Fruit fly (Drosophila melanogaster): Measurements from ENCODE around the gene CG17328.
A peak's percentile ranks its signal among the peaks of the same experiment; 100 is the strongest.

CG17328 gene

dm6 chr2L:16272730-16273129, 27.0 kb upstream of the CG17328 start (continued):
- TF ChIP-seq insv (GFP tag; optimal IDR thresholded peaks at IDR 0.05): peak in 1 of 2 experiments; percentile 10
- TF ChIP-seq ATbp (GFP tag; optimal IDR thresholded peaks at IDR 0.05): peak; percentile 83
- peak; percentile 68 for TF ChIP-seq CG4707 (GFP tag; optimal IDR thresholded peaks at IDR 0.05)
- peak; percentile 56 for TF ChIP-seq CG12769 (tag; optimal IDR thresholded peaks at IDR 0.05)
- TF ChIP-seq pfk (GFP tag; optimal IDR thresholded peaks at IDR 0.05): peak; percentile 71
- TF ChIP-seq CG1603 (tag; optimal IDR thresholded peaks at IDR 0.05): peak; percentile 43
- peak; percentile 58 for TF ChIP-seq cwo (GFP tag; optimal IDR thresholded peaks at IDR 0.05)
- TF ChIP-seq unpg (GFP tag; optimal IDR thresholded peaks at IDR 0.05): peak; percentile 16
- peak; percentile 34 for TF ChIP-seq CG10431 (GFP tag; optimal IDR thresholded peaks at IDR 0.05)
- peak in 1 of 2 experiments; percentile 30 for TF ChIP-seq Pdp1 (GFP tag; optimal IDR thresholded peaks at IDR 0.05)
- peak; percentile 31 for TF ChIP-seq CG18619 (GFP tag; optimal IDR thresholded peaks at IDR 0.05)
- no peak for TF ChIP-seq sima (GFP tag; optimal IDR thresholded peaks at IDR 0.05)
- peak; percentile 56 for TF ChIP-seq CG3407 (GFP tag; optimal IDR thresholded peaks at IDR 0.05)
- no peak for TF ChIP-seq Gug (GFP tag; IDR thresholded peaks at IDR 0.05)
- peak; percentile 37 for TF ChIP-seq CG5180 (GFP tag; optimal IDR thresholded peaks at IDR 0.05)
- peak; percentile 39; the same call in 1 of the 2 replicates for TF ChIP-seq chm (GFP tag; IDR thresholded peaks at IDR 0.05)
- peak; percentile 52 for TF ChIP-seq CG2678 (tag; optimal IDR thresholded peaks at IDR 0.05)
- TF ChIP-seq Sox100B (GFP tag; optimal IDR thresholded peaks at IDR 0.05): peak; percentile 1
- peak; percentile 2 for TF ChIP-seq CG2712 (tag; optimal IDR thresholded peaks at IDR 0.05)
- peak; percentile 19 for TF ChIP-seq CG3281 (GFP tag; optimal IDR thresholded peaks at IDR 0.05)
- TF ChIP-seq CG7745 (tag; optimal IDR thresholded peaks at IDR 0.05): peak; percentile 93
- TF ChIP-seq kni (GFP tag; optimal IDR thresholded peaks at IDR 0.05): peak; percentile 79
- peak; percentile 28 for TF ChIP-seq CG17359 (tag; optimal IDR thresholded peaks at IDR 0.05)
- TF ChIP-seq CG8290 (GFP tag; optimal IDR thresholded peaks at IDR 0.05): no peak
- TF ChIP-seq CG8290 (tag; optimal IDR thresholded peaks at IDR 0.05): peak in 1 of 2 experiments; percentile 49
- TF ChIP-seq CG7987 (GFP tag; optimal IDR thresholded peaks at IDR 0.05): peak; percentile 69
- TF ChIP-seq CG13424 (tag; optimal IDR thresholded peaks at IDR 0.05): peak; percentile 13
- TF ChIP-seq ash1 (GFP tag; optimal IDR thresholded peaks at IDR 0.05): peak; percentile 48
- no peak for TF ChIP-seq D (optimal IDR thresholded peaks at IDR 0.05)
- peak; percentile 15 for TF ChIP-seq D (GFP tag; optimal IDR thresholded peaks at IDR 0.05)
- TF ChIP-seq CG12104 (GFP tag; optimal IDR thresholded peaks at IDR 0.05): no peak
- TF ChIP-seq Opbp (GFP tag; IDR thresholded peaks at IDR 0.05; ENCODE audit: partially characterized antibody): no peak
- peak; percentile 68 for TF ChIP-seq CG6813 (GFP tag; optimal IDR thresholded peaks at IDR 0.05)
- peak; percentile 48 for TF ChIP-seq CG17912 (GFP tag; optimal IDR thresholded peaks at IDR 0.05)
- peak; percentile 61; the same call in 1 of the 2 replicates for TF ChIP-seq CG4360 (GFP tag; IDR thresholded peaks at IDR 0.05)
- TF ChIP-seq CG2202 (tag; optimal IDR thresholded peaks at IDR 0.05): peak; percentile 17
- peak; percentile 77 for TF ChIP-seq CG10543 (GFP tag; optimal IDR thresholded peaks at IDR 0.05)
- TF ChIP-seq lab (GFP tag; optimal IDR thresholded peaks at IDR 0.05): peak; percentile 80
- TF ChIP-seq gce (GFP tag; IDR thresholded peaks at IDR 0.05): 0 out of 3 replicates have a peak, but pooled peaks have one; percentile 48
- peak; percentile 69 for TF ChIP-seq Asciz (GFP tag; optimal IDR thresholded peaks at IDR 0.05)
- TF ChIP-seq grn (GFP tag; optimal IDR thresholded peaks at IDR 0.05): peak; percentile 23
- TF ChIP-seq CG12659 (GFP tag; optimal IDR thresholded peaks at IDR 0.05): peak; percentile 9
- 0 out of 2 replicates have a peak, but pooled peaks have one; percentile 7 for TF ChIP-seq wdn (GFP tag; IDR thresholded peaks at IDR 0.05)
- TF ChIP-seq CG8944 (GFP tag; optimal IDR thresholded peaks at IDR 0.05): no peak
- no peak for TF ChIP-seq cato (GFP tag; optimal IDR thresholded peaks at IDR 0.05; ENCODE audit: borderline replicate concordance)
- no peak for TF ChIP-seq Nf-YA (GFP tag; IDR thresholded peaks at IDR 0.05)
- TF ChIP-seq Ptx1 (GFP tag; IDR thresholded peaks at IDR 0.05): no peak
- TF ChIP-seq CG11723 (GFP tag; optimal IDR thresholded peaks at IDR 0.05): peak; percentile 24
- no peak for TF ChIP-seq CkIIα-i1 (GFP tag; IDR thresholded peaks at IDR 0.05)

Data from whole organism, embryonic.